Fruit fly (Drosophila melanogaster) whole organism, prepupa: ENCODE measurements around the gene Jig.

Source experiments
- CG10669 ChIP-seq: fragments of 200-800 bp; sonication (Bioruptor generic); optimal IDR thresholded peaks from 3 replicates; lab custom pipeline; 2018; ENCODE audit warnings: missing biosample characterization, mild to moderate bottlenecking, missing genetic modification characterization, moderate library complexity
- CG3032 ChIP-seq: fragments of 200-800 bp; optimal IDR thresholded peaks from 2 replicates; lab custom pipeline; 2019; ENCODE audit warnings: missing biosample characterization, mild to moderate bottlenecking, missing genetic modification characterization, moderate library complexity
- CG31627 ChIP-seq: fragments of 200-800 bp; sonication (Bioruptor generic); optimal IDR thresholded peaks from 3 replicates; lab custom pipeline; 2016; ENCODE audit warnings: missing biosample characterization, missing genetic modification characterization
- CG6792 ChIP-seq: fragments of 200-800 bp; sonication (Bioruptor generic); optimal IDR thresholded peaks from 3 replicates; lab custom pipeline; 2016; ENCODE audit warnings: missing biosample characterization, missing genetic modification characterization
- CG7368 ChIP-seq: fragments of 200-800 bp; sonication (Bioruptor generic); optimal IDR thresholded peaks from 3 replicates; lab custom pipeline; 2016; ENCODE audit warnings: missing biosample characterization, missing genetic modification characterization
- Ets21C ChIP-seq: fragments of 200-800 bp; sonication (Bioruptor generic); optimal IDR thresholded peaks from 3 replicates; lab custom pipeline; 2016; ENCODE audit warnings: missing biosample characterization, missing genetic modification characterization
- Smox ChIP-seq: fragments of 200-800 bp; sonication (Bioruptor generic); optimal IDR thresholded peaks from 3 replicates; lab custom pipeline; 2016; ENCODE audit warnings: missing biosample characterization, missing genetic modification characterization
- achi ChIP-seq: fragments of 200-800 bp; sonication (Bioruptor generic); optimal IDR thresholded peaks from 3 replicates; lab custom pipeline; 2016; ENCODE audit warnings: missing biosample characterization, missing genetic modification characterization
- eg ChIP-seq: fragments of 200-800 bp; sonication (Bioruptor generic); IDR thresholded peaks from 3 replicates; pipeline ENCODE4 v1.3.6; 2022; ENCODE audit warnings: missing biosample characterization, missing genetic modification characterization
- esn ChIP-seq: fragments of 200-800 bp; sonication (Bioruptor generic); optimal IDR thresholded peaks from 2 replicates; lab custom pipeline; 2016; ENCODE audit warnings: missing biosample characterization, mild to moderate bottlenecking, missing genetic modification characterization, moderate library complexity
- net ChIP-seq: fragments of 200-800 bp; sonication (Bioruptor generic); optimal IDR thresholded peaks from 3 replicates; lab custom pipeline; 2016; ENCODE audit warnings: missing biosample characterization, missing genetic modification characterization
- salr ChIP-seq, 2 experiments: fragments of 200-800 bp; sonication (Bioruptor generic); optimal IDR thresholded peaks; 3 replicates each; lab custom pipeline; 2016 to 2018; ENCODE audit warnings: missing biosample characterization in 2 of 2, missing genetic modification characterization in 2 of 2, mild to moderate bottlenecking in 1 of 2
- svp ChIP-seq: fragments of 200-800 bp; sonication (Bioruptor generic); peaks from one replicate; lab custom pipeline; 2016; ENCODE audit warnings: missing biosample characterization, missing genetic modification characterization
- topi ChIP-seq: fragments of 200-800 bp; sonication (Bioruptor generic); optimal IDR thresholded peaks from 3 replicates; lab custom pipeline; 2016; ENCODE audit warnings: missing biosample characterization, missing genetic modification characterization

DNA sequence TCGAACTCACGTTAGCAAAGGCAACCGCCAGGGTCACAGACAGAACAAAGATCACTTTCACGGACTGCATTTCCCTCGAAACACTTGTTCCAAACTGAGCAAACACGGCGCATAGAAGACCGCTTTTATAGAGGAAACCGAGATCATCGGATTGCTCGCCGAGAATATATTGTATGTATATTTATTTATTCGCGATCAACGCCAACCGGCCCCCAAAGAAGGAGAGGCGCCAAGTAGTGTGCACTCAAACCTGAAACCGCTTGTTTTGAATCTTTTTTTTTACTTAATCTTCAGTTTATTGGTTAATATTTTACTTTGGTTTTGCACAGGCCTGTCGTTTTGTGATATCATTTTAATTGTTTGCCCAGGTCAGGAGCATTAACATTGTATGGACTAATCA lies 6.6 kb downstream of the Jig start, which contains the start of gene CG31313:
- TF ChIP-seq net (GFP tag; lab: Kevin White, UChicago) (no peak), esn (GFP tag; lab: Kevin White, UChicago) (no peak), eg (no peak), CG7368 (no peak), CG10669 (GFP tag; lab: Kevin White, UChicago) (no peak), topi (GFP tag; lab: Kevin White, UChicago) (no peak), CG3032 (tag; lab: Kevin White, UChicago) (no peak), CG31627 (GFP tag; lab: Kevin White, UChicago) (no peak), Ets21C (GFP tag; lab: Kevin White, UChicago) (no peak), Smox (no peak), svp (no peak), achi (GFP tag; lab: Kevin White, UChicago) (no peak), salr (GFP tag; optimal IDR thresholded peaks at IDR 0.05; lab: Kevin White, UChicago) (no peak), CG6792 (GFP tag; lab: Kevin White, UChicago) (no peak)
